Fruit fly (Drosophila melanogaster): ENCODE results near the gene CG44532.

Gene CG44532

DNA sequence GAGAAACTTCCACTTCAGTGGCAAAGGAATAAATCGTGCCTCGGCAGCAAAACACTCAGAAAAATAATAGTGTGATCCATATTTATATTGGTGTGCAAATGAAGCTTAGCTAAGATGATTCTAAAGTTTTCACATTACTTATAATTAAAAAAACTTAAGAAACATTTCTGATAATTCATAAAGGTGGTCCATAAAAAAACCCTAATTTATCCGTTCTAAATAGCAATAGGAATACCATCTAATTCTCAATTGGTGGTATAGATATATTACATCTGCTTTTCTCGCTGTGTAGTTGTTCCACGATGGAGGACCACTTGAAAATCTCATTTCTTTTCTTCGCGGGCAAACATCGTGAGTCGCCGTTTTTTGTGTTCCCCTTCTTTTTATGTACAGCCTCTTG lies 6.8 kb upstream of the CG44532 start (continued):
- TF ChIP-seq gcm2 (GFP tag; optimal IDR thresholded peaks at IDR 0.05) (no peak), CoRest (tag; optimal IDR thresholded peaks at IDR 0.05) (peak; percentile 58), CG18599 (GFP tag; optimal IDR thresholded peaks at IDR 0.05) (peak; percentile 77), CG7839 (tag; optimal IDR thresholded peaks at IDR 0.05) (peak; percentile 73), CG12659 (GFP tag; optimal IDR thresholded peaks at IDR 0.05) (peak; percentile 10), tio (GFP tag; optimal IDR thresholded peaks at IDR 0.05) (no peak), CG9609 (GFP tag; optimal IDR thresholded peaks at IDR 0.05) (no peak), zen2 (GFP tag; IDR thresholded peaks at IDR 0.05; ENCODE audit: partially characterized antibody) (no peak), CG2712 (tag; optimal IDR thresholded peaks at IDR 0.05) (peak; percentile 75), CG9932 (GFP tag; IDR thresholded peaks at IDR 0.05) (peak; percentile 44), CG32772 (GFP tag; IDR thresholded peaks at IDR 0.05) (0 out of 2 replicates have a peak, but pooled peaks have one; percentile 21), CG10147 (GFP tag; optimal IDR thresholded peaks at IDR 0.05) (no peak), CG12071 (GFP tag; optimal IDR thresholded peaks at IDR 0.05) (peak; percentile 42), Chrac-16 (GFP tag; optimal IDR thresholded peaks at IDR 0.05) (peak; percentile 29), Fer2 (tag; optimal IDR thresholded peaks at IDR 0.05) (peak; percentile 23), kay (GFP tag; optimal IDR thresholded peaks at IDR 0.05) (no peak), MTF-1 (GFP tag; optimal IDR thresholded peaks at IDR 0.05; ENCODE audit: borderline replicate concordance) (peak; percentile 8), Fer1 (GFP tag; optimal IDR thresholded peaks at IDR 0.05) (peak; percentile 67), CG10267 (tag; optimal IDR thresholded peaks at IDR 0.05) (peak; percentile 68), Ets97D (GFP tag; optimal IDR thresholded peaks at IDR 0.05) (no peak), CG17328 (GFP tag; IDR thresholded peaks at IDR 0.05) (0 out of 2 replicates have a peak, but pooled peaks have one; percentile 16), dmrt99B (tag; optimal IDR thresholded peaks at IDR 0.05) (peak; percentile 73), ken (GFP tag; IDR thresholded peaks at IDR 0.05) (0 out of 3 replicates have a peak, but pooled peaks have one; percentile 8), Ptx1 (GFP tag; IDR thresholded peaks at IDR 0.05) (peak; percentile 65), Stat92E (GFP tag; optimal IDR thresholded peaks at IDR 0.05) (no peak), lmd (GFP tag; IDR thresholded peaks at IDR 0.05) (peak; percentile 48; the same call in 1 of the 2 replicates), az2 (GFP tag; optimal IDR thresholded peaks at IDR 0.05) (peak; percentile 28), lola (GFP tag; optimal IDR thresholded peaks at IDR 0.05) (peak in 1 of 3 experiments; percentile 62), CG7786 (GFP tag; optimal IDR thresholded peaks at IDR 0.05) (no peak), CG11695 (GFP tag; IDR thresholded peaks at IDR 0.05) (no peak), CG6654 (GFP tag; optimal IDR thresholded peaks at IDR 0.05) (peak; percentile 24), cwo (GFP tag; optimal IDR thresholded peaks at IDR 0.05) (peak; percentile 50), CG10431 (GFP tag; optimal IDR thresholded peaks at IDR 0.05) (peak; percentile 15), CG17361 (GFP tag; IDR thresholded peaks at IDR 0.05) (peak; percentile 64; the same call in 2 of the 3 replicates), Abd-B (GFP tag; optimal IDR thresholded peaks at IDR 0.05) (peak; percentile 34), prd (optimal IDR thresholded peaks at IDR 0.05) (no peak), prd (GFP tag; IDR thresholded peaks at IDR 0.05) (peak; percentile 43; the same call in 2 of the 3 replicates), CG4424 (GFP tag; optimal IDR thresholded peaks at IDR 0.05) (peak; percentile 64), Atf6 (GFP tag; IDR thresholded peaks at IDR 0.05) (peak; percentile 39; the same call in 1 of the 2 replicates), CG15269 (tag; optimal IDR thresholded peaks at IDR 0.05) (peak; percentile 62), D19B (GFP tag; optimal IDR thresholded peaks at IDR 0.05) (peak; percentile 29), dmrt11E (tag; optimal IDR thresholded peaks at IDR 0.05) (peak; percentile 64), trem (tag; optimal IDR thresholded peaks at IDR 0.05) (peak; percentile 44), CG10209 (GFP tag; optimal IDR thresholded peaks at IDR 0.05) (peak; percentile 65), Hand (GFP tag; optimal IDR thresholded peaks at IDR 0.05) (peak; percentile 24), trh (GFP tag; optimal IDR thresholded peaks at IDR 0.05) (peak; percentile 14), crp (GFP tag; optimal IDR thresholded peaks at IDR 0.05) (no peak), CG16863 (GFP tag; optimal IDR thresholded peaks at IDR 0.05) (peak; percentile 36), gsb (GFP tag; IDR thresholded peaks at IDR 0.05) (no peak)
